Worm (Caenorhabditis elegans) whole organism, L2 larva: ENCODE results near the gene F54C9.11.
A peak's percentile ranks its signal among the peaks of the same experiment; 100 is the strongest.

Source experiments
- C34F6.9 ChIP-seq: fragments of 150-350 bp; optimal IDR thresholded peaks from 2 replicates; lab custom pipeline; 2014; ENCODE audit warnings: missing biosample characterization, missing genetic modification characterization
- F13H6.1 ChIP-seq: sonication (generic microtip); optimal IDR thresholded peaks from 2 replicates; lab custom pipeline; 2016; ENCODE audit warnings: missing genetic modification characterization, missing compliant biosample characterization
- R02D3.7 ChIP-seq: fragments of 150-350 bp; optimal IDR thresholded peaks from 2 replicates; lab custom pipeline; 2014; ENCODE audit warnings: missing biosample characterization, missing genetic modification characterization
- ZK546.5 ChIP-seq: sonication (generic microtip); optimal IDR thresholded peaks from 2 replicates; lab custom pipeline; 2017; ENCODE audit warnings: missing biosample characterization, missing genetic modification characterization
- aly-2 ChIP-seq: fragments of 150-350 bp; optimal IDR thresholded peaks from 2 replicates; lab custom pipeline; 2014; ENCODE audit warnings: missing biosample characterization, missing genetic modification characterization
- ama-1 ChIP-seq: fragments of 150-350 bp; optimal IDR thresholded peaks from 2 replicates; lab custom pipeline; 2018; ENCODE audit warnings: inconsistent platforms
- blmp-1 ChIP-seq: sonication (generic microtip); optimal IDR thresholded peaks from 2 replicates; lab custom pipeline; 2017; ENCODE audit warnings: missing genetic modification characterization, mild to moderate bottlenecking, missing compliant biosample characterization, antibody characterized with exemption, moderate library complexity; ENCODE audit not compliant: insufficient read depth
- ceh-16 ChIP-seq: fragments of 150-350 bp; optimal IDR thresholded peaks from 2 replicates; lab custom pipeline; 2014; ENCODE audit warnings: missing biosample characterization, missing genetic modification characterization
- ceh-82 ChIP-seq: fragments of 150-350 bp; optimal IDR thresholded peaks from 2 replicates; lab custom pipeline; 2014; ENCODE audit warnings: missing biosample characterization, missing genetic modification characterization
- crh-2 ChIP-seq: sonication (generic microtip); optimal IDR thresholded peaks from 2 replicates; lab custom pipeline; 2017; ENCODE audit warnings: missing biosample characterization, missing genetic modification characterization
- dmd-4 ChIP-seq: sonication (generic microtip); optimal IDR thresholded peaks from 2 replicates; lab custom pipeline; 2017; ENCODE audit warnings: missing biosample characterization, missing genetic modification characterization
- egl-27 ChIP-seq: sonication (generic microtip); optimal IDR thresholded peaks from 3 replicates; lab custom pipeline; 2017; ENCODE audit warnings: missing biosample characterization, missing genetic modification reagents, missing genetic modification characterization
- elt-1 ChIP-seq: fragments of 150-350 bp; optimal IDR thresholded peaks from 2 replicates; lab custom pipeline; 2014; ENCODE audit warnings: missing biosample characterization, missing genetic modification characterization
- elt-3 ChIP-seq: sonication (generic microtip); optimal IDR thresholded peaks from 2 replicates; lab custom pipeline; 2017; ENCODE audit warnings: missing biosample characterization, missing genetic modification characterization
- fos-1 ChIP-seq: fragments of 150-350 bp; optimal IDR thresholded peaks from 2 replicates; lab custom pipeline; 2014; ENCODE audit warnings: missing biosample characterization, missing genetic modification characterization
- gmeb-1 ChIP-seq: fragments of 150-350 bp; optimal IDR thresholded peaks from 2 replicates; lab custom pipeline; 2014; ENCODE audit warnings: missing biosample characterization, missing genetic modification characterization
- lin-11 ChIP-seq: fragments of 150-350 bp; sonication (generic microtip); optimal IDR thresholded peaks from 2 replicates; lab custom pipeline; 2014; ENCODE audit warnings: missing biosample characterization, missing genetic modification characterization, inconsistent platforms, mixed read lengths
- lin-13 ChIP-seq: fragments of 150-350 bp; optimal IDR thresholded peaks from 2 replicates; lab custom pipeline; 2014; ENCODE audit warnings: missing biosample characterization, missing genetic modification reagents, missing genetic modification characterization
- lin-39 ChIP-seq: fragments of 150-350 bp; optimal IDR thresholded peaks from 2 replicates; lab custom pipeline; 2014; ENCODE audit warnings: missing biosample characterization, missing genetic modification reagents, missing genetic modification characterization
- lsy-2 ChIP-seq, 2 experiments: fragments of 150-350 bp in 1 of 2; sonication (generic microtip) in 1 of 2; optimal IDR thresholded peaks; 2 replicates each; lab custom pipeline; 2014 to 2017; ENCODE audit warnings: missing biosample characterization in 2 of 2, missing genetic modification characterization in 2 of 2
- mab-5 ChIP-seq: fragments of 150-350 bp; optimal IDR thresholded peaks from 2 replicates; lab custom pipeline; 2014; ENCODE audit warnings: missing biosample characterization, missing genetic modification characterization
- mbf-1 ChIP-seq: sonication (generic microtip); optimal IDR thresholded peaks from 2 replicates; lab custom pipeline; 2017; ENCODE audit warnings: missing biosample characterization, missing genetic modification characterization
- mdl-1 ChIP-seq, 2 experiments: fragments of 150-350 bp in 1 of 2; sonication (generic microtip) in 1 of 2; optimal IDR thresholded peaks; 2 replicates each; lab custom pipeline; 2017; ENCODE audit warnings: missing biosample characterization in 2 of 2, missing genetic modification characterization in 2 of 2
- nhr-10 ChIP-seq: sonication (generic microtip); optimal IDR thresholded peaks from 2 replicates; lab custom pipeline; 2017; ENCODE audit warnings: missing biosample characterization, missing genetic modification characterization
- nhr-11 ChIP-seq: fragments of 150-350 bp; optimal IDR thresholded peaks from 2 replicates; lab custom pipeline; 2014; ENCODE audit warnings: missing biosample characterization, missing genetic modification characterization
- nhr-12 ChIP-seq: fragments of 150-350 bp; optimal IDR thresholded peaks from 2 replicates; lab custom pipeline; 2014; ENCODE audit warnings: missing biosample characterization, missing genetic modification characterization
- nhr-129 ChIP-seq: fragments of 150-350 bp; optimal IDR thresholded peaks from 2 replicates; lab custom pipeline; 2014; ENCODE audit warnings: missing biosample characterization, missing genetic modification characterization
- nhr-21 ChIP-seq: fragments of 150-350 bp; optimal IDR thresholded peaks from 2 replicates; lab custom pipeline; 2014; ENCODE audit warnings: missing biosample characterization, missing genetic modification characterization
- nhr-23 ChIP-seq: fragments of 150-350 bp; optimal IDR thresholded peaks from 2 replicates; lab custom pipeline; 2014; ENCODE audit warnings: missing biosample characterization, missing genetic modification reagents, missing genetic modification characterization
- nhr-237 ChIP-seq: fragments of 150-350 bp; optimal IDR thresholded peaks from 2 replicates; lab custom pipeline; 2014; ENCODE audit warnings: missing biosample characterization, missing genetic modification characterization
- nhr-25 ChIP-seq: fragments of 150-350 bp; sonication (generic microtip); optimal IDR thresholded peaks from 3 replicates; lab custom pipeline; 2014; ENCODE audit warnings: missing biosample characterization, missing genetic modification characterization
- nhr-6 ChIP-seq: fragments of 150-350 bp; optimal IDR thresholded peaks from 2 replicates; lab custom pipeline; 2014; ENCODE audit warnings: missing biosample characterization, missing genetic modification characterization
- nhr-77 ChIP-seq: fragments of 150-350 bp; optimal IDR thresholded peaks from 2 replicates; lab custom pipeline; 2014; ENCODE audit warnings: missing biosample characterization, missing genetic modification characterization
- peb-1 ChIP-seq: fragments of 150-350 bp; optimal IDR thresholded peaks from 2 replicates; lab custom pipeline; 2014; ENCODE audit warnings: missing biosample characterization, missing genetic modification characterization
- sem-4 ChIP-seq: fragments of 150-350 bp; optimal IDR thresholded peaks from 2 replicates; lab custom pipeline; 2014; ENCODE audit warnings: missing biosample characterization, missing genetic modification reagents, missing genetic modification characterization
- sma-3 ChIP-seq: sonication (generic microtip); optimal IDR thresholded peaks from 2 replicates; lab custom pipeline; 2016; ENCODE audit warnings: missing genetic modification reagents, missing genetic modification characterization, missing compliant biosample characterization
- sma-9 ChIP-seq, 2 experiments: fragments of 150-350 bp in 1 of 2; sonication (generic microtip) in 1 of 2; optimal IDR thresholded peaks; 2 replicates each; lab custom pipeline; 2014 to 2016; ENCODE audit warnings: missing genetic modification characterization in 2 of 2, mild to moderate bottlenecking in 1 of 2, missing biosample characterization in 1 of 2, missing compliant biosample characterization in 1 of 2, missing genetic modification reagents in 1 of 2, moderate library complexity in 1 of 2
- snpc-4 ChIP-seq: fragments of 150-350 bp; optimal IDR thresholded peaks from 2 replicates; lab custom pipeline; 2014; ENCODE audit warnings: missing biosample characterization, missing genetic modification characterization
- unc-39 ChIP-seq: fragments of 150-350 bp; optimal IDR thresholded peaks from 2 replicates; lab custom pipeline; 2014; ENCODE audit warnings: missing biosample characterization, missing genetic modification characterization
- unc-55 ChIP-seq: fragments of 150-350 bp; sonication (generic microtip); optimal IDR thresholded peaks from 3 replicates; lab custom pipeline; 2014; ENCODE audit warnings: missing biosample characterization, missing genetic modification reagents, missing genetic modification characterization
- unc-62 ChIP-seq: fragments of 150-350 bp; optimal IDR thresholded peaks from 2 replicates; lab custom pipeline; 2014; ENCODE audit warnings: missing biosample characterization, missing genetic modification reagents, missing genetic modification characterization
- zag-1 ChIP-seq: fragments of 150-350 bp; optimal IDR thresholded peaks from 2 replicates; lab custom pipeline; 2014; ENCODE audit warnings: missing biosample characterization, missing genetic modification characterization
- ztf-1 ChIP-seq: fragments of 200-800 bp; sonication (Bioruptor generic); conservative IDR thresholded peaks from 2 replicates; pipeline ENCODE4 v1.3.6; 2022; ENCODE audit warnings: missing genetic modification characterization, missing compliant biosample characterization
- ztf-11 ChIP-seq: sonication (generic microtip); optimal IDR thresholded peaks from 2 replicates; lab custom pipeline; 2017; ENCODE audit warnings: missing biosample characterization, missing genetic modification characterization
- ztf-4 ChIP-seq: fragments of 150-350 bp; optimal IDR thresholded peaks from 2 replicates; lab custom pipeline; 2014; ENCODE audit warnings: missing biosample characterization, missing genetic modification characterization

F54C9.11 gene

DNA sequence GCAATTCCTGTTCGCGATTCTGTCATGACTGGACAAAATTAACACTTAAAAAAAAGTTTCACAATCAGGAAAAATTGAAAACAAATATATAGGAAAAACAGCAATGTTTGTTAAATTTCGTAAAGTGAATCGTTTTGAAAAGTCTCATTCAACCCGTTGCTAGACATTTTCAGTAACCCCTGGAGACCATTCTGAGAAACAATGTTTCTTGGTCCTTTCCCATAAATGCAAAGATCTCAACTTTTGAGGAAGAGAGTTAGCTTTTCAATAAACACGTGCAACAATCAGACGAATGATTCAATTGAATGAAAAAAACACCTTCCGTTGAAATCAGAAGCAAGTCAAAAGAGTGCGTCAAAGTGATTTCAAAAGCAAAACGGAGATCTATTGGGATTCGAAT, 25.2 kb upstream of the F54C9.11 start, which contains the start of gene F28C6.9:
F28C6.9 (minus strand) TSS at position 101 of the 400 bp plus-strand sequence.
- TF ChIP-seq nhr-11 (tag; lab: Kevin White, UChicago) = no peak
- TF ChIP-seq sma-9 (GFP tag; optimal IDR thresholded peaks at IDR 0.05; lab: Kevin White, UChicago) = no peak
- TF ChIP-seq sma-9 (tag; optimal IDR thresholded peaks at IDR 0.05; lab: Kevin White, UChicago) = no peak
- TF ChIP-seq nhr-237 (tag; lab: Kevin White, UChicago) = no peak
- no peak for TF ChIP-seq nhr-25 (tag; lab: Kevin White, UChicago)
- TF ChIP-seq ztf-4 (tag; lab: Kevin White, UChicago) = no peak

ce11 chrII:8607662-8608061, 22.8 kb upstream of the F54C9.11 start, which contains the start of gene F28C6.10:
Gene F28C6.10 (plus strand): TSS chrII:8607962.
- TF ChIP-seq F13H6.1 (tag; lab: Kevin White, UChicago) (no peak), C34F6.9 (tag; lab: Kevin White, UChicago) (no peak), crh-2 (tag; lab: Kevin White, UChicago) (no peak), lsy-2 (tag; optimal IDR thresholded peaks at IDR 0.05; lab: Kevin White, UChicago) (no peak), blmp-1 (no peak), gmeb-1 (tag; lab: Kevin White, UChicago) (no peak)

DNA sequence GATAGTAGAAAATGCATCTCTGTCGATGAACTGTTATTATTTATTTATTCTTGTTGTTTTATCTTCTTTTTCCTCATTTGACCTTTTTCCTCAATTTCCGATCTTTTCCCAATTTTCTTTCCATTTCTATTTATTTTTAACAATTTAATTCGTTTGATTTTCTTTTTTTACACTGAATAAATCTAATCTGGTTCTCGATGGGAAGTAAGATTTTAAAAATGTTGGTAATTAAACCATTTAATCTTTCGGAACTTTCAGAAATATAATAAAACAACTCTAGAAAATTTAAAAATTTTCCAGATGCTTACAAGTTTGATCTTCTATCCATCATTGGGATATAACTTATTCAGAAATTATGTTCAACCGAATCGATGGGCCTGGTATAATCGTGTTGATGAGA, 21.7 kb upstream of the F54C9.11 start, which contains the start of gene F28C6.8:
F28C6.8 (plus strand) TSS at position 301 of the 400 bp plus-strand sequence.
- no peak for TF ChIP-seq F13H6.1 (tag; lab: Kevin White, UChicago)

- peak; percentile 8 for TF ChIP-seq sma-9 (GFP tag; optimal IDR thresholded peaks at IDR 0.05; lab: Kevin White, UChicago)
- no peak for TF ChIP-seq sma-9 (tag; optimal IDR thresholded peaks at IDR 0.05; lab: Kevin White, UChicago)
- TF ChIP-seq nhr-77 = no peak
- TF ChIP-seq peb-1 (tag; lab: Kevin White, UChicago) = no peak
- TF ChIP-seq nhr-23 (tag; lab: Kevin White, UChicago) = no peak
- no peak for TF ChIP-seq lin-39 (tag; lab: Kevin White, UChicago)
- no peak for TF ChIP-seq ztf-4 (tag; lab: Kevin White, UChicago)
- TF ChIP-seq elt-3 = no peak
- TF ChIP-seq nhr-21 (tag; lab: Kevin White, UChicago) = peak; percentile 35
- TF ChIP-seq R02D3.7 (tag; lab: Kevin White, UChicago) = no peak
- TF ChIP-seq F13H6.1 (tag; lab: Kevin White, UChicago) = no peak
- no peak for TF ChIP-seq ztf-11 (tag; lab: Kevin White, UChicago)
- TF ChIP-seq nhr-237 (tag; lab: Kevin White, UChicago) = no peak
- no peak for TF ChIP-seq lin-11 (tag; lab: Kevin White, UChicago)
- no peak for TF ChIP-seq ceh-16 (tag; lab: Kevin White, UChicago)
- no peak for TF ChIP-seq mbf-1 (tag; lab: Kevin White, UChicago)
- TF ChIP-seq nhr-11 (tag; lab: Kevin White, UChicago) = no peak
- TF ChIP-seq ZK546.5 (tag; lab: Kevin White, UChicago) = no peak
- no peak for TF ChIP-seq snpc-4 (tag; lab: Kevin White, UChicago)
- no peak for TF ChIP-seq nhr-25 (tag; lab: Kevin White, UChicago)
- TF ChIP-seq nhr-10 (tag; lab: Kevin White, UChicago) = no peak
- no peak for TF ChIP-seq ceh-82 (tag; lab: Kevin White, UChicago)
- peak; percentile 14 for TF ChIP-seq nhr-129
- no peak for TF ChIP-seq unc-39 (tag; lab: Kevin White, UChicago)
- no peak for TF ChIP-seq nhr-12 (tag; lab: Kevin White, UChicago)
- TF ChIP-seq mab-5 (tag; lab: Kevin White, UChicago) = no peak
- peak; percentile 9 for TF ChIP-seq fos-1
- TF ChIP-seq sem-4 (tag; lab: Kevin White, UChicago) = peak; percentile 35
- no peak for TF ChIP-seq sma-3 (GFP tag; lab: Kevin White, UChicago)
- TF ChIP-seq lin-13 = peak; percentile 33
- no peak for TF ChIP-seq egl-27 (tag; lab: Kevin White, UChicago)
- no peak for TF ChIP-seq unc-55 (GFP tag; lab: Kevin White, UChicago)
- TF ChIP-seq ama-1 (lab: Kevin White, UChicago) = no peak
- no peak for TF ChIP-seq nhr-6
- no peak for TF ChIP-seq mdl-1 (tag; optimal IDR thresholded peaks at IDR 0.05; lab: Kevin White, UChicago)
- TF ChIP-seq C34F6.9 (tag; lab: Kevin White, UChicago) = no peak
- no peak for TF ChIP-seq unc-62 (GFP tag; lab: Kevin White, UChicago)
- peak; percentile 36 for TF ChIP-seq crh-2 (tag; lab: Kevin White, UChicago)
- TF ChIP-seq elt-1 (tag; lab: Kevin White, UChicago) = no peak
- no peak for TF ChIP-seq zag-1 (tag; lab: Kevin White, UChicago)
- TF ChIP-seq gmeb-1 (tag; lab: Kevin White, UChicago) = no peak
- no peak for TF ChIP-seq ztf-1 (GFP tag; lab: Robert Waterston, UW)
- TF ChIP-seq aly-2 (tag; lab: Kevin White, UChicago) = no peak
- no peak for TF ChIP-seq dmd-4 (tag; lab: Kevin White, UChicago)
Measured at ce11 chrII:8603567-8604359, 18.9 kb upstream of the F54C9.11 start, which contains the start of gene suf-1. Gene suf-1 (plus strand): TSS chrII:8603846.
